Fruit fly (Drosophila melanogaster) whole organism, embryonic: ENCODE results near the gene Cngl.

ENCODE experiments used
- Adf1 ChIP-seq: fragments of 200-800 bp; sonication (Bioruptor generic); IDR thresholded peaks from 2 replicates; pipeline ENCODE4 v1.3.6; 2022; ENCODE audit warnings: missing biosample characterization, missing genetic modification characterization
- CG10979 ChIP-seq: fragments of 200-800 bp; sonication (Bioruptor generic); optimal IDR thresholded peaks from 2 replicates; lab custom pipeline; 2018; ENCODE audit warnings: missing biosample characterization, mild to moderate bottlenecking, missing genetic modification characterization, moderate library complexity
- CG11247 ChIP-seq: fragments of 200-800 bp; sonication (Bioruptor generic); IDR thresholded peaks from 2 replicates; pipeline ENCODE4 v1.3.6; 2022; ENCODE audit warnings: missing biosample characterization, missing genetic modification characterization
- CG11696 ChIP-seq: fragments of 200-800 bp; sonication (Bioruptor generic); IDR thresholded peaks from 2 replicates; pipeline ENCODE4 v1.3.6; 2022; ENCODE audit warnings: missing biosample characterization, missing genetic modification characterization
- CG13287 ChIP-seq: fragments of 200-800 bp; sonication (Bioruptor generic); IDR thresholded peaks from 2 replicates; pipeline ENCODE4 v1.3.6; 2022; ENCODE audit warnings: missing biosample characterization, missing genetic modification characterization; ENCODE audit not compliant: partially characterized antibody
- CG15479 ChIP-seq: fragments of 200-800 bp; sonication (Bioruptor generic); optimal IDR thresholded peaks from 3 replicates; lab custom pipeline; 2019; ENCODE audit warnings: missing biosample characterization, mild to moderate bottlenecking, missing genetic modification characterization, moderate library complexity
- CG17568 ChIP-seq: fragments of 200-800 bp; sonication (Bioruptor generic); optimal IDR thresholded peaks from 2 replicates; lab custom pipeline; 2018; ENCODE audit warnings: missing biosample characterization, mild to moderate bottlenecking, missing genetic modification characterization, moderate library complexity
- CG1832 ChIP-seq: fragments of 200-800 bp; sonication (Bioruptor generic); optimal IDR thresholded peaks from 2 replicates; lab custom pipeline; 2017; ENCODE audit warnings: missing biosample characterization, mild to moderate bottlenecking, missing genetic modification characterization, inconsistent platforms
- CG2116 ChIP-seq: fragments of 200-800 bp; sonication (Bioruptor generic); optimal IDR thresholded peaks from 3 replicates; lab custom pipeline; 2018; ENCODE audit warnings: missing biosample characterization, mild to moderate bottlenecking, missing genetic modification characterization
- CG3995 ChIP-seq: fragments of 200-800 bp; sonication (Bioruptor generic); optimal IDR thresholded peaks from 3 replicates; lab custom pipeline; 2016; ENCODE audit warnings: missing biosample characterization, missing genetic modification characterization
- CG4360 ChIP-seq: fragments of 200-800 bp; sonication (Bioruptor generic); IDR thresholded peaks from 2 replicates; pipeline ENCODE4 v1.3.6; 2022; ENCODE audit warnings: missing biosample characterization, missing genetic modification characterization
- CG4617 ChIP-seq: fragments of 200-800 bp; sonication (Bioruptor generic); optimal IDR thresholded peaks from 3 replicates; lab custom pipeline; 2016; ENCODE audit warnings: missing biosample characterization, missing genetic modification characterization, borderline replicate concordance
- CG4707 ChIP-seq: fragments of 200-800 bp; sonication (Bioruptor generic); optimal IDR thresholded peaks from 2 replicates; lab custom pipeline; 2018; ENCODE audit warnings: missing biosample characterization, mild to moderate bottlenecking, missing genetic modification characterization, moderate library complexity
- CG5245 ChIP-seq: fragments of 200-800 bp; sonication (Bioruptor generic); optimal IDR thresholded peaks from 3 replicates; lab custom pipeline; 2016; ENCODE audit warnings: missing biosample characterization, missing genetic modification characterization
- CG6791 ChIP-seq: fragments of 200-800 bp; sonication (Bioruptor generic); IDR thresholded peaks from 3 replicates; pipeline ENCODE4 v1.3.6; 2022; ENCODE audit warnings: missing biosample characterization, missing genetic modification characterization; ENCODE audit not compliant: partially characterized antibody
- CG9437 ChIP-seq: fragments of 200-800 bp; sonication (Bioruptor generic); optimal IDR thresholded peaks from 2 replicates; lab custom pipeline; 2018; ENCODE audit warnings: missing biosample characterization, mild to moderate bottlenecking, missing genetic modification characterization
- Dref ChIP-seq: fragments of 200-800 bp; sonication (Bioruptor generic); IDR thresholded peaks from 2 replicates; pipeline ENCODE4 v1.3.6; 2022; ENCODE audit warnings: missing biosample characterization, missing genetic modification characterization
- GATAe ChIP-seq: fragments of 200-800 bp; sonication (Bioruptor generic); conservative IDR thresholded peaks from 2 replicates; pipeline ENCODE4 v1.3.6; 2022; ENCODE audit warnings: missing biosample characterization, missing genetic modification characterization
- HLH4C ChIP-seq: fragments of 200-800 bp; sonication (Bioruptor generic); IDR thresholded peaks from 3 replicates; pipeline ENCODE4 v1.3.6; 2022; ENCODE audit warnings: missing biosample characterization, missing genetic modification characterization; ENCODE audit not compliant: partially characterized antibody
- Hey ChIP-seq: fragments of 200-800 bp; sonication (Bioruptor generic); optimal IDR thresholded peaks from 3 replicates; lab custom pipeline; 2018; ENCODE audit warnings: missing biosample characterization, mild to moderate bottlenecking, missing genetic modification characterization
- Hr3 ChIP-seq: fragments of 200-800 bp; sonication (Bioruptor generic); optimal IDR thresholded peaks from 3 replicates; lab custom pipeline; 2016; ENCODE audit warnings: missing biosample characterization, missing genetic modification characterization
- Meics ChIP-seq: fragments of 200-800 bp; sonication (Bioruptor generic); optimal IDR thresholded peaks from 2 replicates; lab custom pipeline; 2017; ENCODE audit warnings: missing biosample characterization, mild to moderate bottlenecking, missing genetic modification characterization
- NK7.1 ChIP-seq: fragments of 200-800 bp; sonication (Bioruptor generic); optimal IDR thresholded peaks from 3 replicates; lab custom pipeline; 2016; ENCODE audit warnings: missing biosample characterization, missing genetic modification characterization
- Scr ChIP-seq: fragments of 200-800 bp; sonication (Bioruptor generic); IDR thresholded peaks from 2 replicates; pipeline ENCODE4 v1.3.6; 2022; ENCODE audit warnings: missing biosample characterization, missing genetic modification characterization; ENCODE audit not compliant: partially characterized antibody
- Trl ChIP-seq, 3 experiments: fragments of >200 bp in 2 of 3; fragments of 200-800 bp in 1 of 3; sonication (Bioruptor generic) in 1 of 3; optimal IDR thresholded peaks; 2 replicates in 1 of 3; 3 replicates in 2 of 3; lab custom pipeline; 2016 to 2017; ENCODE audit warnings: missing biosample characterization in 1 of 3, missing genetic modification characterization in 1 of 3
- Usf ChIP-seq: fragments of 200-800 bp; sonication (Bioruptor generic); optimal IDR thresholded peaks from 2 replicates; lab custom pipeline; 2017; ENCODE audit warnings: missing genotype, missing biosample characterization, missing genetic modification characterization
- amos ChIP-seq: fragments of 200-800 bp; sonication (Bioruptor generic); IDR thresholded peaks from 2 replicates; pipeline ENCODE4 v1.3.6; 2022; ENCODE audit warnings: missing biosample characterization, missing genetic modification characterization; ENCODE audit not compliant: partially characterized antibody
- cg ChIP-seq: fragments of 200-800 bp; sonication (Bioruptor generic); optimal IDR thresholded peaks from 3 replicates; lab custom pipeline; 2019; ENCODE audit warnings: missing biosample characterization, mild to moderate bottlenecking, missing genetic modification characterization, moderate library complexity
- gem ChIP-seq: fragments of 200-800 bp; sonication (Bioruptor generic); optimal IDR thresholded peaks from 2 replicates; lab custom pipeline; 2019; ENCODE audit warnings: missing biosample characterization, mild to moderate bottlenecking, missing genetic modification characterization, moderate library complexity
- mam ChIP-seq: fragments of 200-800 bp; sonication (Bioruptor generic); optimal IDR thresholded peaks from 3 replicates; lab custom pipeline; 2016; ENCODE audit warnings: missing biosample characterization, missing genetic modification characterization
- nom ChIP-seq: fragments of 200-800 bp; sonication (Bioruptor generic); optimal IDR thresholded peaks from 2 replicates; lab custom pipeline; 2017; ENCODE audit warnings: missing biosample characterization, missing genetic modification characterization, mild to moderate bottlenecking, moderate library complexity, missing genetic modification reagents
- sna ChIP-seq: fragments of 200-800 bp; sonication (Bioruptor generic); IDR thresholded peaks from 2 replicates; pipeline ENCODE4 v1.3.6; 2022; ENCODE audit warnings: missing biosample characterization, missing genetic modification characterization; ENCODE audit not compliant: partially characterized antibody
- sob ChIP-seq: fragments of 200-800 bp; sonication (Bioruptor generic); IDR thresholded peaks from 2 replicates; pipeline ENCODE4 v1.3.6; 2022; ENCODE audit warnings: missing biosample characterization, missing genetic modification characterization
- stwl ChIP-seq: fragments of 200-800 bp; sonication (Bioruptor generic); optimal IDR thresholded peaks from 3 replicates; lab custom pipeline; 2018; ENCODE audit warnings: missing biosample characterization, mild to moderate bottlenecking, missing genetic modification characterization, moderate library complexity
- tin ChIP-seq: fragments of 200-800 bp; sonication (Bioruptor generic); optimal IDR thresholded peaks from 3 replicates; lab custom pipeline; 2016; ENCODE audit warnings: missing biosample characterization, missing genetic modification characterization
- unpg ChIP-seq: fragments of 200-800 bp; sonication (Bioruptor generic); optimal IDR thresholded peaks from 3 replicates; lab custom pipeline; 2018; ENCODE audit warnings: missing biosample characterization, mild to moderate bottlenecking, missing genetic modification characterization, moderate library complexity

Cngl gene

DNA sequence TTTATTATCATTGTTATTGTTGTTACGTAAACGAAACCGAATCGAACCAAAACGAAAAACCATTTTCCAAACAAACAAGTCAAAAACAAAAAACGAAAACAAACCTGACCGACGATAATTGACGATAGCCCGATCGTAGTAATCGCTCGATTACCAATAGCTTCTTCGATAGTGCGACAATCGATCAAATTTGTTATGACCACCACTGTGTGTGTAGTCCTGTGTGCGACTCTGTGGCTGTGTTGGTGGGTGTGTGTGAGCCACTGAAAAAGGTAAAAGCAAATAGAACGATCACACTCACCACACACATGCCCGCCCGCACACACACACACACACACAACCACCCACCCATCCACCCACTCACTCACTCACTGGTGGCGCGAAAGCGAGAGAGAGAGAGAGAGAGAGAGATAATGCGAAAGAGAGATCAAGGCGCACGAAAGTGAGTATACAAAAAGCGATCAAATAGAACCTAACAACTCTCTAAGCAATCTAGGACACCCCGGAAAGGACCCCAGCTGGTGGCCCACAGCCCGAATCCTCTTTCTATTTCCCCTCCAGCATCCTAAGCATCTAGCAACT lies 43.5 kb upstream of the Cngl start (continued):
- TF ChIP-seq CG13287 (GFP tag; lab: Robert Waterston, UW): peak; percentile 51
- no peak for TF ChIP-seq unpg (GFP tag; lab: Kevin White, UChicago)
- TF ChIP-seq Usf (GFP tag; lab: Kevin White, UChicago): no peak
- TF ChIP-seq Trl (optimal IDR thresholded peaks at IDR 0.05; lab: Kevin White, UChicago): peak; percentile 33 to 71
- TF ChIP-seq Trl (GFP tag; optimal IDR thresholded peaks at IDR 0.05; lab: Kevin White, UChicago): no peak
- peak; percentile 57; the same call in 1 of the 2 replicates for TF ChIP-seq amos (GFP tag; lab: Robert Waterston, UW)
- TF ChIP-seq sna (GFP tag; lab: Robert Waterston, UW): 0 out of 2 replicates have a peak, but pooled peaks have one; percentile 21
- no peak for TF ChIP-seq CG3995 (GFP tag; lab: Kevin White, UChicago)
- TF ChIP-seq cg (GFP tag; lab: Kevin White, UChicago): peak; percentile 80
- no peak for TF ChIP-seq CG4617
- TF ChIP-seq Scr (GFP tag; lab: Robert Waterston, UW): peak; percentile 66
- TF ChIP-seq mam (GFP tag; lab: Kevin White, UChicago): no peak
- peak; percentile 60 for TF ChIP-seq CG1832 (GFP tag; lab: Kevin White, UChicago)
- TF ChIP-seq GATAe (GFP tag; lab: Robert Waterston, UW): no peak
- TF ChIP-seq CG6791 (GFP tag; lab: Robert Waterston, UW): peak; percentile 70; the same call in 1 of the 3 replicates
- TF ChIP-seq Adf1 (GFP tag; lab: Robert Waterston, UW): no peak
- TF ChIP-seq Hr3 (GFP tag; lab: Kevin White, UChicago): no peak
- no peak for TF ChIP-seq CG9437 (GFP tag; lab: Kevin White, UChicago)
- TF ChIP-seq Dref (GFP tag; lab: Robert Waterston, UW): peak; percentile 65
- TF ChIP-seq gem: no peak
- TF ChIP-seq CG4707 (GFP tag; lab: Kevin White, UChicago): no peak
- no peak for TF ChIP-seq CG4360 (GFP tag; lab: Robert Waterston, UW)
- TF ChIP-seq NK7.1 (GFP tag; lab: Kevin White, UChicago): no peak
- no peak for TF ChIP-seq tin (GFP tag; lab: Kevin White, UChicago)
- TF ChIP-seq CG17568 (GFP tag; lab: Kevin White, UChicago): no peak
- peak; percentile 74 for TF ChIP-seq HLH4C
- no peak for TF ChIP-seq CG5245
- TF ChIP-seq CG2116 (GFP tag; lab: Kevin White, UChicago): peak; percentile 59

DNA sequence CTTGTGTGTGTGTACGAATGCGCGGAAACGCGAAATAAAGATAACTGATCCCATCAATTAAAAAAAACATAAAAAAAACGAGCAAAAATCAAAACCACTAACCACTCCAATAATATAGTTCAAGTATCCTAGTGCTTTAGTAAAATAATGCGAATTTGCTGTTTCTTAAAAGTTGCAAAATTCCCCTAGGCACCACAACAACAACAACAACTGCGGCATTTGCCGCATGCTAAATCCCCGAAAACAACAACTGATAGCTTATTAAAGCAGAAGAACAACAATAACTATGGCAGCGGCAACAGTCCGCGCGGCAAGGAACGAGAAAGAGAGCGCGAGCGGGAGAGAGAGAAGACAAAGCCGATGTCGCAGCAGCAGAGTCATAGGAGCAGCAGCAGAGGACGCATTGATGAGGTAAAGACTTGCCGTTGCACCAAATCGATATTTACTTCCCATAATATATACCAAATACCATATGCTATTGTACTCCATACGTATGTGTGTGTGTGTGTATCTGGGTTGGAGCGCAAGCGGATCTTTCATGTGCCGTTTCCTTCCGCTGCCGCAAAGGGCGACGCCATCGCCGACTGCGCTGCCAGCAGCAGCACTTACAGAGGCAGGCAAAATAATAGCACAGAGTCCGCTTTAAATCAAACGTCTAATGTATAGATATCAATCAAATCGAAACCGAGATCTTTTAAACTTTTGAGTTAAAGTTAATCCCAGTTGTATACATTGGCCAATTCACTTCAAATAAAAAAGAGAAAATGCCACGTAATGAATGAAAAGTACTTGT lies 42.2 kb upstream of the Cngl start:
- peak; percentile 25 for TF ChIP-seq nom
- no peak for TF ChIP-seq Hey (tag; lab: Kevin White, UChicago)
- no peak for TF ChIP-seq CG11247 (GFP tag; lab: Robert Waterston, UW)
- peak; percentile 48 to 60 for TF ChIP-seq Trl (optimal IDR thresholded peaks at IDR 0.05; lab: Kevin White, UChicago)
- TF ChIP-seq Trl (GFP tag; optimal IDR thresholded peaks at IDR 0.05; lab: Kevin White, UChicago): no peak
- peak; percentile 41 for TF ChIP-seq CG1832 (GFP tag; lab: Kevin White, UChicago)
- TF ChIP-seq CG4360 (GFP tag; lab: Robert Waterston, UW): peak; percentile 76
- peak; percentile 61 for TF ChIP-seq CG15479 (GFP tag; lab: Kevin White, UChicago)
- TF ChIP-seq stwl (tag; lab: Kevin White, UChicago): no peak
- TF ChIP-seq CG10979 (tag; lab: Kevin White, UChicago): no peak
- TF ChIP-seq Adf1 (GFP tag; lab: Robert Waterston, UW): peak; percentile 85
- TF ChIP-seq CG11696 (GFP tag; lab: Robert Waterston, UW): peak; percentile 67; the same call in 1 of the 2 replicates
- TF ChIP-seq Meics (GFP tag; lab: Kevin White, UChicago): no peak
- no peak for TF ChIP-seq sob (GFP tag; lab: Robert Waterston, UW)
